Fruit fly (Drosophila melanogaster) whole organism, embryonic: Measurements from ENCODE around the gene CG1910.

Experiments
- CG10366 ChIP-seq: fragments of 200-800 bp; sonication (Bioruptor generic); IDR thresholded peaks from 2 replicates; pipeline ENCODE4 v1.3.6; 2022; ENCODE audit warnings: missing biosample characterization, missing genetic modification characterization
- CG10654 ChIP-seq: fragments of 200-800 bp; sonication (Bioruptor generic); optimal IDR thresholded peaks from 2 replicates; lab custom pipeline; 2016; ENCODE audit warnings: missing biosample characterization, missing genetic modification characterization
- CG10979 ChIP-seq: fragments of 200-800 bp; sonication (Bioruptor generic); optimal IDR thresholded peaks from 2 replicates; lab custom pipeline; 2018; ENCODE audit warnings: missing biosample characterization, mild to moderate bottlenecking, missing genetic modification characterization, moderate library complexity
- CG12104 ChIP-seq: fragments of 200-800 bp; sonication (Bioruptor generic); optimal IDR thresholded peaks from 3 replicates; lab custom pipeline; 2016; ENCODE audit warnings: missing biosample characterization, missing genetic modification characterization
- CG1233 ChIP-seq: fragments of 200-800 bp; sonication (Bioruptor generic); optimal IDR thresholded peaks from 4 replicates; lab custom pipeline; 2018; ENCODE audit warnings: missing biosample characterization, mild to moderate bottlenecking, missing genetic modification characterization
- CG12659 ChIP-seq: fragments of 200-800 bp; sonication (Bioruptor generic); optimal IDR thresholded peaks from 3 replicates; lab custom pipeline; 2017; ENCODE audit warnings: mild to moderate bottlenecking, missing biosample characterization, missing genetic modification reagents, missing genetic modification characterization
- CG13424 ChIP-seq: fragments of 200-800 bp; sonication (Bioruptor generic); optimal IDR thresholded peaks from 2 replicates; lab custom pipeline; 2019; ENCODE audit warnings: missing biosample characterization, mild to moderate bottlenecking, missing genetic modification characterization, moderate library complexity
- CG15011 ChIP-seq: fragments of 200-800 bp; sonication (Bioruptor generic); optimal IDR thresholded peaks from 3 replicates; lab custom pipeline; 2018; ENCODE audit warnings: missing biosample characterization, mild to moderate bottlenecking, missing genetic modification characterization
- CG1529 ChIP-seq: fragments of 200-800 bp; sonication (Bioruptor generic); optimal IDR thresholded peaks from 3 replicates; lab custom pipeline; 2018; ENCODE audit warnings: missing biosample characterization, missing genetic modification characterization
- CG15514 ChIP-seq: fragments of 200-800 bp; sonication (Bioruptor generic); optimal IDR thresholded peaks from 3 replicates; lab custom pipeline; 2017; ENCODE audit warnings: missing biosample characterization, missing genetic modification characterization, mild to moderate bottlenecking, moderate library complexity, missing genetic modification reagents
- CG15601 ChIP-seq: fragments of 200-800 bp; sonication (Bioruptor generic); optimal IDR thresholded peaks from 3 replicates; lab custom pipeline; 2019; ENCODE audit warnings: missing biosample characterization, mild to moderate bottlenecking, missing genetic modification characterization, moderate library complexity
- CG18619 ChIP-seq: fragments of 200-800 bp; sonication (Bioruptor generic); optimal IDR thresholded peaks from 3 replicates; lab custom pipeline; 2017; ENCODE audit warnings: missing biosample characterization, mild to moderate bottlenecking, missing genetic modification characterization
- CG34376 ChIP-seq: fragments of 200-800 bp; sonication (Bioruptor generic); optimal IDR thresholded peaks from 2 replicates; lab custom pipeline; 2018; ENCODE audit warnings: missing biosample characterization, mild to moderate bottlenecking, missing genetic modification characterization
- CG4707 ChIP-seq: fragments of 200-800 bp; sonication (Bioruptor generic); optimal IDR thresholded peaks from 2 replicates; lab custom pipeline; 2018; ENCODE audit warnings: missing biosample characterization, mild to moderate bottlenecking, missing genetic modification characterization, moderate library complexity
- CG6254 ChIP-seq: fragments of 200-800 bp; sonication (Bioruptor generic); optimal IDR thresholded peaks from 3 replicates; lab custom pipeline; 2017; ENCODE audit warnings: mild to moderate bottlenecking, missing biosample characterization, missing genetic modification reagents, missing genetic modification characterization
- CG6689 ChIP-seq: fragments of 200-800 bp; sonication (Bioruptor generic); IDR thresholded peaks from 2 replicates; pipeline ENCODE4 v1.3.6; 2022; ENCODE audit warnings: missing biosample characterization, missing genetic modification characterization
- CG6854 ChIP-seq: fragments of 200-800 bp; sonication (Bioruptor generic); optimal IDR thresholded peaks from 3 replicates; lab custom pipeline; 2017; ENCODE audit warnings: missing biosample characterization, mild to moderate bottlenecking, missing genetic modification characterization
- CG7987 ChIP-seq: fragments of 200-800 bp; sonication (Bioruptor generic); optimal IDR thresholded peaks from 2 replicates; lab custom pipeline; 2018; ENCODE audit warnings: missing biosample characterization, mild to moderate bottlenecking, missing genetic modification characterization, moderate library complexity
- CG8765 ChIP-seq: fragments of 200-800 bp; sonication (Bioruptor generic); IDR thresholded peaks from 2 replicates; pipeline ENCODE4 v1.3.6; 2022; ENCODE audit warnings: missing biosample characterization, missing genetic modification characterization
- Chrac-16 ChIP-seq: fragments of 200-800 bp; sonication (Bioruptor generic); optimal IDR thresholded peaks from 3 replicates; lab custom pipeline; 2016; ENCODE audit warnings: missing biosample characterization, missing genetic modification characterization
- CoRest ChIP-seq: fragments of 200-800 bp; sonication (Bioruptor generic); optimal IDR thresholded peaks from 3 replicates; lab custom pipeline; 2018; ENCODE audit warnings: missing biosample characterization, mild to moderate bottlenecking, missing genetic modification characterization, moderate library complexity
- D ChIP-seq, 2 experiments: fragments of 200-800 bp in 1 of 2; fragments of >200 bp in 1 of 2; sonication (Bioruptor generic) in 1 of 2; optimal IDR thresholded peaks; 2 replicates in 1 of 2; 3 replicates in 1 of 2; lab custom pipeline; 2017; ENCODE audit warnings: mild to moderate bottlenecking in 1 of 2, missing biosample characterization in 1 of 2, missing genetic modification characterization in 1 of 2, missing genetic modification reagents in 1 of 2
- Deaf1 ChIP-seq: fragments of 200-800 bp; optimal IDR thresholded peaks from 3 replicates; lab custom pipeline; 2019; ENCODE audit warnings: missing biosample characterization, mild to moderate bottlenecking, missing genetic modification characterization, moderate library complexity
- Drgx ChIP-seq: fragments of 200-800 bp; sonication (Bioruptor generic); IDR thresholded peaks from 2 replicates; pipeline ENCODE4 v1.3.6; 2022; ENCODE audit warnings: missing biosample characterization, missing genetic modification characterization
- Fer2 ChIP-seq: fragments of 200-800 bp; sonication (Bioruptor generic); optimal IDR thresholded peaks from 2 replicates; lab custom pipeline; 2018; ENCODE audit warnings: missing biosample characterization, mild to moderate bottlenecking, missing genetic modification characterization, moderate library complexity
- Fer3 ChIP-seq: fragments of 200-800 bp; sonication (Bioruptor generic); optimal IDR thresholded peaks from 2 replicates; lab custom pipeline; 2018; ENCODE audit warnings: missing biosample characterization, mild to moderate bottlenecking, missing genetic modification characterization, moderate library complexity
- Hmr ChIP-seq: fragments of 200-800 bp; sonication (Bioruptor generic); optimal IDR thresholded peaks from 3 replicates; lab custom pipeline; 2017; ENCODE audit warnings: mild to moderate bottlenecking, missing biosample characterization, missing genetic modification reagents, missing genetic modification characterization
- Hmx ChIP-seq: fragments of 200-800 bp; sonication (Bioruptor generic); optimal IDR thresholded peaks from 2 replicates; lab custom pipeline; 2016; ENCODE audit warnings: missing biosample characterization, missing genetic modification characterization
- Hr51 ChIP-seq, 2 experiments: fragments of 200-800 bp; sonication (Bioruptor generic); optimal IDR thresholded peaks; 2 replicates in 1 of 2; 3 replicates in 1 of 2; lab custom pipeline; 2016 to 2018; ENCODE audit warnings: missing biosample characterization in 2 of 2, missing genetic modification characterization in 2 of 2, mild to moderate bottlenecking in 1 of 2, moderate library complexity in 1 of 2
- Meics ChIP-seq: fragments of 200-800 bp; sonication (Bioruptor generic); optimal IDR thresholded peaks from 2 replicates; lab custom pipeline; 2017; ENCODE audit warnings: missing biosample characterization, mild to moderate bottlenecking, missing genetic modification characterization
- Neu2 ChIP-seq: fragments of 200-800 bp; sonication (Bioruptor generic); optimal IDR thresholded peaks from 3 replicates; lab custom pipeline; 2016; ENCODE audit warnings: missing biosample characterization, missing genetic modification characterization, borderline replicate concordance
- Ptx1 ChIP-seq: fragments of 200-800 bp; sonication (Bioruptor generic); IDR thresholded peaks from 2 replicates; pipeline ENCODE4 v1.3.6; 2022; ENCODE audit warnings: missing biosample characterization, missing genetic modification characterization
- Rfx ChIP-seq: fragments of 200-800 bp; sonication (Bioruptor generic); IDR thresholded peaks from 2 replicates; pipeline ENCODE4 v1.3.6; 2022; ENCODE audit warnings: missing biosample characterization, missing genetic modification characterization
- Ssrp ChIP-seq: fragments of 200-800 bp; sonication (Bioruptor generic); optimal IDR thresholded peaks from 2 replicates; lab custom pipeline; 2018; ENCODE audit warnings: missing biosample characterization, mild to moderate bottlenecking, missing genetic modification characterization, moderate library complexity
- Taf1 ChIP-seq: fragments of 200-800 bp; sonication (Bioruptor generic); IDR thresholded peaks from 2 replicates; pipeline ENCODE4 v1.3.6; 2022; ENCODE audit warnings: missing biosample characterization, missing genetic modification characterization
- Trl ChIP-seq, 3 experiments: fragments of >200 bp in 2 of 3; fragments of 200-800 bp in 1 of 3; sonication (Bioruptor generic) in 1 of 3; optimal IDR thresholded peaks; 2 replicates in 1 of 3; 3 replicates in 2 of 3; lab custom pipeline; 2016 to 2017; ENCODE audit warnings: missing biosample characterization in 1 of 3, missing genetic modification characterization in 1 of 3
- corto ChIP-seq: fragments of 200-800 bp; sonication (Bioruptor generic); optimal IDR thresholded peaks from 2 replicates; lab custom pipeline; 2016; ENCODE audit warnings: missing biosample characterization, mild to moderate bottlenecking, missing genetic modification characterization, moderate library complexity
- dysf ChIP-seq: fragments of 200-800 bp; sonication (Bioruptor generic); IDR thresholded peaks from 3 replicates; pipeline ENCODE4 v1.3.6; 2022; ENCODE audit warnings: missing biosample characterization, missing genetic modification characterization
- esg ChIP-seq: fragments of 200-800 bp; sonication (Bioruptor generic); conservative IDR thresholded peaks from 2 replicates; pipeline ENCODE4 v1.3.6; 2022; ENCODE audit warnings: missing biosample characterization, missing genetic modification characterization
- gt ChIP-seq: fragments of 200-800 bp; sonication (Bioruptor generic); IDR thresholded peaks from 2 replicates; pipeline ENCODE4 v1.3.6; 2022; ENCODE audit warnings: missing biosample characterization, missing genetic modification characterization
- ham ChIP-seq: fragments of 200-800 bp; sonication (Bioruptor generic); IDR thresholded peaks from 2 replicates; pipeline ENCODE4 v1.3.6; 2022; ENCODE audit warnings: missing biosample characterization, missing genetic modification characterization
- insv ChIP-seq, 2 experiments: fragments of 200-800 bp; sonication (Bioruptor generic); optimal IDR thresholded peaks; 3 replicates each; lab custom pipeline; 2016 to 2018; ENCODE audit warnings: missing biosample characterization in 2 of 2, missing genetic modification characterization in 2 of 2
- kah ChIP-seq: fragments of 200-800 bp; sonication (Bioruptor generic); optimal IDR thresholded peaks from 2 replicates; lab custom pipeline; 2018; ENCODE audit warnings: missing biosample characterization, mild to moderate bottlenecking, missing genetic modification characterization
- pfk ChIP-seq: fragments of 200-800 bp; sonication (Bioruptor generic); optimal IDR thresholded peaks from 2 replicates; lab custom pipeline; 2018; ENCODE audit warnings: missing biosample characterization, mild to moderate bottlenecking, missing genetic modification characterization, moderate library complexity
- phol ChIP-seq: fragments of 200-800 bp; sonication (Bioruptor generic); optimal IDR thresholded peaks from 3 replicates; lab custom pipeline; 2018; ENCODE audit warnings: missing biosample characterization, mild to moderate bottlenecking, missing genetic modification characterization, moderate library complexity
- scrt ChIP-seq: fragments of 200-800 bp; sonication (Bioruptor generic); optimal IDR thresholded peaks from 2 replicates; lab custom pipeline; 2018; ENCODE audit warnings: missing biosample characterization, mild to moderate bottlenecking, missing genetic modification characterization, moderate library complexity
- sima ChIP-seq: fragments of 200-800 bp; sonication (Bioruptor generic); optimal IDR thresholded peaks from 2 replicates; lab custom pipeline; 2016; ENCODE audit warnings: missing biosample characterization, missing genetic modification characterization
- sisA ChIP-seq: fragments of 200-800 bp; sonication (Bioruptor generic); IDR thresholded peaks from 2 replicates; pipeline ENCODE4 v1.3.6; 2022; ENCODE audit warnings: missing biosample characterization, missing genetic modification characterization

The CG1910 gene

dm6 chr3R:31744044-31744652, 3.3 kb upstream of the CG1910 start, which contains the start of gene CG1896 (continued):
- no peak for TF ChIP-seq pfk (GFP tag; lab: Kevin White, UChicago)
- no peak for TF ChIP-seq sima (GFP tag; lab: Kevin White, UChicago)
- TF ChIP-seq Hr51 (GFP tag; optimal IDR thresholded peaks at IDR 0.05; lab: Kevin White, UChicago), result peak in 1 of 2 experiments; percentile 30
- peak; percentile 59; the same call in 1 of the 2 replicates for TF ChIP-seq CG6689 (GFP tag; lab: Robert Waterston, UW)
- TF ChIP-seq Trl (optimal IDR thresholded peaks at IDR 0.05; lab: Kevin White, UChicago), result no peak
- no peak for TF ChIP-seq Trl (GFP tag; optimal IDR thresholded peaks at IDR 0.05; lab: Kevin White, UChicago)
- peak; percentile 50 for TF ChIP-seq Rfx
- TF ChIP-seq scrt (GFP tag; lab: Kevin White, UChicago), result peak; percentile 59
- TF ChIP-seq CG15601 (tag; lab: Kevin White, UChicago), result peak; percentile 32
- TF ChIP-seq CG1233 (GFP tag; lab: Kevin White, UChicago), result peak; percentile 39
- no peak for TF ChIP-seq Neu2 (GFP tag; lab: Kevin White, UChicago)
- no peak for TF ChIP-seq CG4707 (GFP tag; lab: Kevin White, UChicago)
- peak; percentile 48 for TF ChIP-seq CG12659 (GFP tag; lab: Kevin White, UChicago)
- peak; percentile 2 for TF ChIP-seq Deaf1 (tag; lab: Kevin White, UChicago)
- TF ChIP-seq CG8765 (GFP tag; lab: Robert Waterston, UW), result no peak
- peak; percentile 1 for TF ChIP-seq CG7987 (GFP tag; lab: Kevin White, UChicago)
- no peak for TF ChIP-seq CG6854
- peak; percentile 24 for TF ChIP-seq CG13424 (tag; lab: Kevin White, UChicago)
- no peak for TF ChIP-seq CG18619 (GFP tag; lab: Kevin White, UChicago)
- peak; percentile 24; the same call in 1 of the 2 replicates for TF ChIP-seq Taf1 (GFP tag; lab: Robert Waterston, UW)
- TF ChIP-seq CG6254, result peak; percentile 30
- peak; percentile 45 for TF ChIP-seq Meics (GFP tag; lab: Kevin White, UChicago)
- no peak for TF ChIP-seq ham
- no peak for TF ChIP-seq corto (GFP tag; lab: Kevin White, UChicago)
- peak; percentile 21 for TF ChIP-seq CG10979
- TF ChIP-seq sisA, result peak; percentile 24; the same call in 1 of the 2 replicates
- TF ChIP-seq esg, result 0 out of 2 replicates have a peak, but pooled peaks have one; percentile 15
- TF ChIP-seq Hmr (GFP tag; lab: Kevin White, UChicago), result peak; percentile 13
- peak; percentile 45 for TF ChIP-seq CG10654 (GFP tag; lab: Kevin White, UChicago)
- peak; percentile 23 for TF ChIP-seq Ssrp
- no peak for TF ChIP-seq D (optimal IDR thresholded peaks at IDR 0.05; lab: Kevin White, UChicago)
- TF ChIP-seq D (GFP tag; optimal IDR thresholded peaks at IDR 0.05; lab: Kevin White, UChicago), result no peak
- TF ChIP-seq Chrac-16 (GFP tag; lab: Kevin White, UChicago), result peak; percentile 31
- TF ChIP-seq CG15514 (GFP tag; lab: Kevin White, UChicago), result peak; percentile 48
- peak; percentile 56 for TF ChIP-seq Ptx1 (GFP tag; lab: Robert Waterston, UW)
- no peak for TF ChIP-seq CG15011
- TF ChIP-seq Fer3 (tag; lab: Kevin White, UChicago), result peak; percentile 30
- TF ChIP-seq CG12104 (GFP tag; lab: Kevin White, UChicago), result peak; percentile 25
- TF ChIP-seq CG10366 (GFP tag; lab: Robert Waterston, UW), result peak; percentile 54
- peak; percentile 63 for TF ChIP-seq Drgx (GFP tag; lab: Robert Waterston, UW)
- no peak for TF ChIP-seq Hmx (GFP tag; lab: Kevin White, UChicago)
- no peak for TF ChIP-seq insv (GFP tag; optimal IDR thresholded peaks at IDR 0.05; lab: Kevin White, UChicago)
- TF ChIP-seq Fer2, result no peak
- TF ChIP-seq CG34376 (GFP tag; lab: Kevin White, UChicago), result peak; percentile 31
- TF ChIP-seq CG1529, result no peak
- TF ChIP-seq phol (tag; lab: Kevin White, UChicago), result peak; percentile 53
- TF ChIP-seq gt (GFP tag; lab: Robert Waterston, UW), result no peak
- TF ChIP-seq kah (GFP tag; lab: Kevin White, UChicago), result peak; percentile 63
- TF ChIP-seq CoRest (tag; lab: Kevin White, UChicago), result peak; percentile 45
- peak; percentile 54; the same call in 1 of the 3 replicates for TF ChIP-seq dysf (GFP tag; lab: Robert Waterston, UW)
